Worm (Caenorhabditis elegans): ENCODE measurements around the gene ZK6.6.

- TF ChIP-seq unc-62 (GFP tag; optimal IDR thresholded peaks at IDR 0.05): no peak
- TF ChIP-seq unc-39 (tag; optimal IDR thresholded peaks at IDR 0.05): no peak
- no peak for TF ChIP-seq nhr-237 (tag; optimal IDR thresholded peaks at IDR 0.05)
- TF ChIP-seq lsy-2 (tag; optimal IDR thresholded peaks at IDR 0.05): no peak
- no peak for TF ChIP-seq ces-1 (GFP tag; optimal IDR thresholded peaks at IDR 0.05)
- no peak for TF ChIP-seq ztf-11 (tag; optimal IDR thresholded peaks at IDR 0.05)
- no peak for TF ChIP-seq ceh-83 (GFP tag; optimal IDR thresholded peaks at IDR 0.05)
- no peak for TF ChIP-seq snpc-4 (tag; optimal IDR thresholded peaks at IDR 0.05)
- TF ChIP-seq sptf-1 (tag; optimal IDR thresholded peaks at IDR 0.05): no peak
- no peak for TF ChIP-seq elt-3 (tag; optimal IDR thresholded peaks at IDR 0.05)
- TF ChIP-seq zip-8 (tag; optimal IDR thresholded peaks at IDR 0.05): no peak
Observed at ce11 chrV:399721-400120, 11.2 kb downstream of the ZK6.6 start, which contains the start of gene scl-27.

Data from whole organism, mixed stage, embryonic.